Fruit fly (Drosophila melanogaster) whole organism, embryonic: ENCODE measurements around the gene CG3277.

ENCODE experiments used
- CG10147 ChIP-seq: fragments of 200-800 bp; sonication (Bioruptor generic); optimal IDR thresholded peaks from 2 replicates; lab custom pipeline; 2019; ENCODE audit warnings: missing biosample characterization, mild to moderate bottlenecking, missing genetic modification characterization, moderate library complexity
- CG10654 ChIP-seq: fragments of 200-800 bp; sonication (Bioruptor generic); optimal IDR thresholded peaks from 2 replicates; lab custom pipeline; 2016; ENCODE audit warnings: missing biosample characterization, missing genetic modification characterization
- CG11085 ChIP-seq: fragments of 200-800 bp; sonication (Bioruptor generic); IDR thresholded peaks from 2 replicates; pipeline ENCODE4 v1.3.6; 2022; ENCODE audit warnings: missing biosample characterization, missing genetic modification characterization
- CG11093 ChIP-seq: fragments of 200-800 bp; sonication (Bioruptor generic); IDR thresholded peaks from 3 replicates; pipeline ENCODE4 v1.3.6; 2022; ENCODE audit warnings: missing biosample characterization, missing genetic modification characterization
- CG11247 ChIP-seq: fragments of 200-800 bp; sonication (Bioruptor generic); IDR thresholded peaks from 2 replicates; pipeline ENCODE4 v1.3.6; 2022; ENCODE audit warnings: missing biosample characterization, missing genetic modification characterization
- CG11504 ChIP-seq: fragments of 200-800 bp; sonication (Bioruptor generic); optimal IDR thresholded peaks from 3 replicates; lab custom pipeline; 2019; ENCODE audit warnings: missing biosample characterization, mild to moderate bottlenecking, missing genetic modification characterization, moderate library complexity
- CG11696 ChIP-seq: fragments of 200-800 bp; sonication (Bioruptor generic); IDR thresholded peaks from 2 replicates; pipeline ENCODE4 v1.3.6; 2022; ENCODE audit warnings: missing biosample characterization, missing genetic modification characterization
- CG12071 ChIP-seq: fragments of 200-800 bp; sonication (Bioruptor generic); optimal IDR thresholded peaks from 3 replicates; lab custom pipeline; 2018; ENCODE audit warnings: missing biosample characterization, mild to moderate bottlenecking, missing genetic modification characterization
- CG13424 ChIP-seq: fragments of 200-800 bp; sonication (Bioruptor generic); optimal IDR thresholded peaks from 2 replicates; lab custom pipeline; 2019; ENCODE audit warnings: missing biosample characterization, mild to moderate bottlenecking, missing genetic modification characterization, moderate library complexity
- CG14050 ChIP-seq: fragments of 200-800 bp; sonication (Bioruptor generic); IDR thresholded peaks from 3 replicates; pipeline ENCODE4 v1.3.6; 2022; ENCODE audit warnings: missing biosample characterization, missing genetic modification characterization
- CG14710 ChIP-seq: fragments of 200-800 bp; sonication (Bioruptor generic); optimal IDR thresholded peaks from 3 replicates; lab custom pipeline; 2019; ENCODE audit warnings: missing biosample characterization, mild to moderate bottlenecking, missing genetic modification characterization, moderate library complexity
- CG16813 ChIP-seq: fragments of 200-800 bp; sonication (Bioruptor generic); IDR thresholded peaks from 3 replicates; pipeline ENCODE4 v1.3.6; 2022; ENCODE audit warnings: missing biosample characterization, missing genetic modification characterization; ENCODE audit not compliant: partially characterized antibody
- CG16863 ChIP-seq: fragments of 200-800 bp; sonication (Bioruptor generic); optimal IDR thresholded peaks from 3 replicates; lab custom pipeline; 2016; ENCODE audit warnings: missing biosample characterization, missing genetic modification characterization
- CG17802 ChIP-seq: fragments of 200-800 bp; sonication (Bioruptor generic); optimal IDR thresholded peaks from 2 replicates; lab custom pipeline; 2018; ENCODE audit warnings: missing biosample characterization, mild to moderate bottlenecking, missing genetic modification characterization, moderate library complexity
- CG2129 ChIP-seq: fragments of 200-800 bp; sonication (Bioruptor generic); IDR thresholded peaks from 2 replicates; pipeline ENCODE4 v1.3.6; 2022; ENCODE audit warnings: missing biosample characterization, missing genetic modification characterization; ENCODE audit not compliant: partially characterized antibody
- CG2202 ChIP-seq: fragments of 200-800 bp; sonication (Bioruptor generic); optimal IDR thresholded peaks from 2 replicates; lab custom pipeline; 2018; ENCODE audit warnings: missing biosample characterization, mild to moderate bottlenecking, missing genetic modification characterization
- CG3065 ChIP-seq: fragments of 200-800 bp; sonication (Bioruptor generic); optimal IDR thresholded peaks from 2 replicates; lab custom pipeline; 2016; ENCODE audit warnings: missing biosample characterization, missing genetic modification characterization
- CG3163 ChIP-seq: fragments of 200-800 bp; sonication (Bioruptor generic); optimal IDR thresholded peaks from 3 replicates; lab custom pipeline; 2016; ENCODE audit warnings: missing biosample characterization, missing genetic modification characterization
- CG32772 ChIP-seq: fragments of 200-800 bp; sonication (Bioruptor generic); IDR thresholded peaks from 2 replicates; pipeline ENCODE4 v1.3.6; 2022; ENCODE audit warnings: missing biosample characterization, missing genetic modification characterization
- CG6272 ChIP-seq: fragments of 200-800 bp; sonication (Bioruptor generic); IDR thresholded peaks from 2 replicates; pipeline ENCODE4 v1.3.6; 2022; ENCODE audit warnings: missing biosample characterization, missing genetic modification characterization
- CG6854 ChIP-seq: fragments of 200-800 bp; sonication (Bioruptor generic); optimal IDR thresholded peaks from 3 replicates; lab custom pipeline; 2017; ENCODE audit warnings: missing biosample characterization, mild to moderate bottlenecking, missing genetic modification characterization
- CG7786 ChIP-seq: fragments of 200-800 bp; sonication (Bioruptor generic); optimal IDR thresholded peaks from 2 replicates; lab custom pipeline; 2016; ENCODE audit warnings: missing biosample characterization, missing genetic modification characterization
- CG9215 ChIP-seq: fragments of 200-800 bp; sonication (Bioruptor generic); IDR thresholded peaks from 2 replicates; pipeline ENCODE4 v1.3.6; 2022; ENCODE audit warnings: missing biosample characterization, missing genetic modification characterization
- D ChIP-seq, 2 experiments: fragments of 200-800 bp in 1 of 2; fragments of >200 bp in 1 of 2; sonication (Bioruptor generic) in 1 of 2; optimal IDR thresholded peaks; 2 replicates in 1 of 2; 3 replicates in 1 of 2; lab custom pipeline; 2017; ENCODE audit warnings: mild to moderate bottlenecking in 1 of 2, missing biosample characterization in 1 of 2, missing genetic modification characterization in 1 of 2, missing genetic modification reagents in 1 of 2
- Dip2 ChIP-seq: fragments of 200-800 bp; sonication (Bioruptor generic); IDR thresholded peaks from 2 replicates; pipeline ENCODE4 v1.3.6; 2022; ENCODE audit warnings: missing biosample characterization, missing genetic modification characterization
- HLHmδ ChIP-seq: fragments of 200-800 bp; sonication (Bioruptor generic); optimal IDR thresholded peaks from 2 replicates; lab custom pipeline; 2018; ENCODE audit warnings: missing biosample characterization, mild to moderate bottlenecking, missing genetic modification characterization, moderate library complexity
- Hey ChIP-seq: fragments of 200-800 bp; sonication (Bioruptor generic); optimal IDR thresholded peaks from 3 replicates; lab custom pipeline; 2018; ENCODE audit warnings: missing biosample characterization, mild to moderate bottlenecking, missing genetic modification characterization
- Hmx ChIP-seq: fragments of 200-800 bp; sonication (Bioruptor generic); optimal IDR thresholded peaks from 2 replicates; lab custom pipeline; 2016; ENCODE audit warnings: missing biosample characterization, missing genetic modification characterization
- Lim3 ChIP-seq: fragments of 200-800 bp; sonication (Bioruptor generic); IDR thresholded peaks from 2 replicates; pipeline ENCODE4 v1.3.6; 2022; ENCODE audit warnings: missing biosample characterization, missing genetic modification characterization
- Lpt ChIP-seq: fragments of >200 bp; optimal IDR thresholded peaks from 2 replicates; lab custom pipeline; 2018; ENCODE audit warnings: missing biosample characterization, missing genetic modification characterization
- Mes4 ChIP-seq: fragments of 200-800 bp; sonication (Bioruptor generic); optimal IDR thresholded peaks from 2 replicates; lab custom pipeline; 2016; ENCODE audit warnings: missing biosample characterization, missing genetic modification characterization
- Nf-YA ChIP-seq: fragments of 200-800 bp; sonication (Bioruptor generic); IDR thresholded peaks from 2 replicates; pipeline ENCODE4 v1.3.6; 2022; ENCODE audit warnings: missing biosample characterization, missing genetic modification characterization
- Vsx1 ChIP-seq: fragments of 200-800 bp; sonication (Bioruptor generic); optimal IDR thresholded peaks from 2 replicates; lab custom pipeline; 2017; ENCODE audit warnings: missing biosample characterization, mild to moderate bottlenecking, missing genetic modification characterization, missing genetic modification reagents
- fu2 ChIP-seq: fragments of 200-800 bp; sonication (Bioruptor generic); optimal IDR thresholded peaks from 2 replicates; lab custom pipeline; 2016; ENCODE audit warnings: missing biosample characterization, missing genetic modification characterization
- hkb ChIP-seq, 2 experiments: fragments of 200-800 bp in 1 of 2; fragments of >200 bp in 1 of 2; sonication (Bioruptor generic) in 1 of 2; IDR thresholded peaks in 1 of 2; optimal IDR thresholded peaks in 1 of 2; 2 replicates each; pipeline versions ENCODE4 v1.3.6 to Lab custom; 2017 to 2022; ENCODE audit warnings: missing biosample characterization in 1 of 2, missing genetic modification characterization in 1 of 2
- inv ChIP-seq: fragments of 200-800 bp; sonication (Bioruptor generic); IDR thresholded peaks from 2 replicates; pipeline ENCODE4 v1.3.6; 2022; ENCODE audit warnings: missing biosample characterization, missing genetic modification characterization; ENCODE audit not compliant: partially characterized antibody
- maf-S ChIP-seq: fragments of 200-800 bp; sonication (Bioruptor generic); optimal IDR thresholded peaks from 2 replicates; lab custom pipeline; 2016; ENCODE audit warnings: missing biosample characterization, missing genetic modification characterization
- pfk ChIP-seq: fragments of 200-800 bp; sonication (Bioruptor generic); optimal IDR thresholded peaks from 2 replicates; lab custom pipeline; 2018; ENCODE audit warnings: missing biosample characterization, mild to moderate bottlenecking, missing genetic modification characterization, moderate library complexity
- pho ChIP-seq: fragments of 200-800 bp; sonication (Bioruptor generic); optimal IDR thresholded peaks from 2 replicates; lab custom pipeline; 2016; ENCODE audit warnings: missing biosample characterization, missing genetic modification characterization
- prd ChIP-seq, 3 experiments: fragments of >200 bp in 2 of 3; fragments of 200-800 bp in 1 of 3; sonication (Bioruptor generic) in 1 of 3; optimal IDR thresholded peaks in 2 of 3; IDR thresholded peaks in 1 of 3; 2 replicates in 2 of 3; 3 replicates in 1 of 3; pipeline versions ENCODE4 v1.3.6 to Lab custom; 2017 to 2022; ENCODE audit warnings: missing biosample characterization in 1 of 3, missing genetic modification characterization in 1 of 3
- sc ChIP-seq, 3 experiments: fragments of >200 bp in 2 of 3; fragments of 200-800 bp in 1 of 3; sonication (Bioruptor generic) in 1 of 3; optimal IDR thresholded peaks; 2 replicates in 2 of 3; 3 replicates in 1 of 3; lab custom pipeline; 2017; ENCODE audit warnings: mild to moderate bottlenecking in 1 of 3, missing biosample characterization in 1 of 3, missing genetic modification characterization in 1 of 3, missing genetic modification reagents in 1 of 3
- slbo ChIP-seq: fragments of 200-800 bp; sonication (Bioruptor generic); IDR thresholded peaks from 2 replicates; pipeline ENCODE4 v1.3.6; 2022; ENCODE audit warnings: missing biosample characterization, missing genetic modification characterization
- sug ChIP-seq: fragments of 200-800 bp; optimal IDR thresholded peaks from 2 replicates; lab custom pipeline; 2019; ENCODE audit warnings: missing biosample characterization, mild to moderate bottlenecking, missing genetic modification characterization, moderate library complexity
- tgo ChIP-seq: fragments of 200-800 bp; sonication (Bioruptor generic); IDR thresholded peaks from 3 replicates; pipeline ENCODE4 v1.3.6; 2022; ENCODE audit warnings: missing biosample characterization, missing genetic modification characterization
- tin ChIP-seq: fragments of 200-800 bp; sonication (Bioruptor generic); optimal IDR thresholded peaks from 3 replicates; lab custom pipeline; 2016; ENCODE audit warnings: missing biosample characterization, missing genetic modification characterization
- twi ChIP-seq: fragments of 200-800 bp; optimal IDR thresholded peaks from 2 replicates; lab custom pipeline; 2019; ENCODE audit warnings: missing biosample characterization, mild to moderate bottlenecking, missing genetic modification characterization, moderate library complexity
- unpg ChIP-seq: fragments of 200-800 bp; sonication (Bioruptor generic); optimal IDR thresholded peaks from 3 replicates; lab custom pipeline; 2018; ENCODE audit warnings: missing biosample characterization, mild to moderate bottlenecking, missing genetic modification characterization, moderate library complexity

The CG3277 gene

DNA sequence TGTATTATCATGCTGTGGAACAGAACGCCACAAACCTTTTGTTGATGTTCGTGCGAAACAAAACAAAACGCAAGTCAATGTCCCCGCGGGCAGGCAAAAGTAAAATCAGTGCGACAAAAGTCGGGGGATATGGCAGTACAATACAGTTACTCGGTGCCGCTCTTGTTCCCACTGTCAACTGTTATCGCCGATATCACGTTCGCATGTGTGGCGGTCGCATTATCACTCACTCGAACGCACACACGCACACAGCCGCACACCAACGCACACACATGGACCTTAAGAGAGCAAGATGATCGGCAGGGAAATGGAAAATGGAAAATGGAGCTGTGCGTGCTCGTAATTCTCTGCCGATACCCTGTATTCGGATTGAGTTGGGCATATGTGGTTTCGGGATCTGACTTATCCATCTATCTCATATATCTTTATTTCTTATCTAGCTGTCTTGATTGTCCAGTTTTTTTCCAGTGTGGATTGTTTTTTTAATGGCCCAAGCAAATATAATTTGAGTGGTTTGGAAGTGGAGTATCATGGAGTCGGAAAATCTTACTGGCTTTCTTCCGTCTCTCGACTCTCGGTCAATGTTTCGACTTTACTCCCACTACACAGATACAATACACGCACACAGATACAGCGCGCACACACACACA is 34.8 kb downstream of the CG3277 start (continued):
- TF ChIP-seq tin (GFP tag; lab: Kevin White, UChicago) (peak; percentile 85), prd (optimal IDR thresholded peaks at IDR 0.05; lab: Kevin White, UChicago) (no peak), prd (GFP tag; IDR thresholded peaks at IDR 0.05; lab: Robert Waterston, UW) (peak; percentile 89), inv (no peak), CG32772 (GFP tag; lab: Robert Waterston, UW) (peak; percentile 91), CG10147 (GFP tag; lab: Kevin White, UChicago) (no peak), CG3163 (peak; percentile 79), CG7786 (GFP tag; lab: Kevin White, UChicago) (peak; percentile 76), sc (optimal IDR thresholded peaks at IDR 0.05; lab: Kevin White, UChicago) (no peak), sc (GFP tag; optimal IDR thresholded peaks at IDR 0.05; lab: Kevin White, UChicago) (peak; percentile 90), Dip2 (GFP tag; lab: Robert Waterston, UW) (no peak), CG12071 (peak; percentile 38), CG11085 (GFP tag; lab: Robert Waterston, UW) (no peak; the same call in 1 of the 2 replicates), fu2 (GFP tag; lab: Kevin White, UChicago) (peak; percentile 38), Mes4 (peak; percentile 83), hkb (optimal IDR thresholded peaks at IDR 0.05; lab: Kevin White, UChicago) (no peak), hkb (GFP tag; IDR thresholded peaks at IDR 0.05; lab: Robert Waterston, UW) (peak; percentile 55; the same call in 1 of the 2 replicates), CG14710 (tag; lab: Kevin White, UChicago) (peak; percentile 88), Vsx1 (peak; percentile 54), unpg (GFP tag; lab: Kevin White, UChicago) (peak; percentile 84), CG10654 (peak; percentile 80), pfk (GFP tag; lab: Kevin White, UChicago) (no peak), CG3065 (GFP tag; lab: Kevin White, UChicago) (peak; percentile 61), CG13424 (peak; percentile 68), CG11696 (no peak), CG11247 (peak; percentile 62), slbo (no peak), Hey (tag; lab: Kevin White, UChicago) (no peak), CG16863 (GFP tag; lab: Kevin White, UChicago) (peak; percentile 87), Nf-YA (GFP tag; lab: Robert Waterston, UW) (peak; percentile 65), CG2202 (tag; lab: Kevin White, UChicago) (peak; percentile 84), Hmx (no peak), maf-S (GFP tag; lab: Kevin White, UChicago) (peak; percentile 52), CG14050 (GFP tag; lab: Robert Waterston, UW) (peak; percentile 18; the same call in 1 of the 3 replicates), pho (GFP tag; lab: Kevin White, UChicago) (peak; percentile 38), CG6854 (GFP tag; lab: Kevin White, UChicago) (no peak), Lim3 (GFP tag; lab: Robert Waterston, UW) (no peak), CG11504 (tag; lab: Kevin White, UChicago) (no peak), D (optimal IDR thresholded peaks at IDR 0.05; lab: Kevin White, UChicago) (no peak), D (GFP tag; optimal IDR thresholded peaks at IDR 0.05; lab: Kevin White, UChicago) (peak; percentile 92), CG17802 (peak; percentile 78), CG6272 (GFP tag; lab: Robert Waterston, UW) (peak; percentile 78), CG11093 (peak; percentile 83), tgo (GFP tag; lab: Robert Waterston, UW) (peak; percentile 65), twi (tag; lab: Kevin White, UChicago) (peak; percentile 53), CG2129 (no peak), HLHmδ (GFP tag; lab: Kevin White, UChicago) (peak; percentile 68), CG16813 (no peak), sug (tag; lab: Kevin White, UChicago) (no peak), Lpt (no peak), CG9215 (GFP tag; lab: Robert Waterston, UW) (0 out of 2 replicates have a peak, but pooled peaks have one; percentile 18)
